Fruit fly (Drosophila melanogaster): ENCODE measurements around the gene PIG-Wa.

Gene PIG-Wa

dm6 chr2L:2420490-2420889, 37.5 kb downstream of the PIG-Wa start, which contains the start of gene CG9886:
Gene CG9886 (plus strand): TSS chr2L:2420830.
- no peak for TF ChIP-seq CG15710 (tag; optimal IDR thresholded peaks at IDR 0.05)
- TF ChIP-seq CG12605 (GFP tag; IDR thresholded peaks at IDR 0.05): no peak
- TF ChIP-seq rn (GFP tag; IDR thresholded peaks at IDR 0.05): no peak
- TF ChIP-seq CG10348 (GFP tag; IDR thresholded peaks at IDR 0.05): no peak
- no peak for TF ChIP-seq Snoo (tag; optimal IDR thresholded peaks at IDR 0.05)
- no peak for TF ChIP-seq gl (tag; optimal IDR thresholded peaks at IDR 0.05)
- peak; percentile 50 for TF ChIP-seq CG9948 (tag; optimal IDR thresholded peaks at IDR 0.05)
- peak; percentile 32; the same call in 1 of the 2 replicates for TF ChIP-seq CG32121 (GFP tag; IDR thresholded peaks at IDR 0.05)
- TF ChIP-seq EcR (GFP tag; optimal IDR thresholded peaks at IDR 0.05): no peak
- peak; percentile 32 for TF ChIP-seq CG34367 (tag; optimal IDR thresholded peaks at IDR 0.05)
- peak; percentile 56; the same call in 1 of the 2 replicates for TF ChIP-seq Ets98B (GFP tag; IDR thresholded peaks at IDR 0.05)
- TF ChIP-seq CG4496 (GFP tag; IDR thresholded peaks at IDR 0.05): peak; percentile 62; the same call in 2 of the 3 replicates
- peak; percentile 57 for TF ChIP-seq CG8159 (tag; optimal IDR thresholded peaks at IDR 0.05)
- no peak for TF ChIP-seq CG13204 (GFP tag; optimal IDR thresholded peaks at IDR 0.05)
- peak; percentile 43 for TF ChIP-seq Pif1B (GFP tag; optimal IDR thresholded peaks at IDR 0.05)
- TF ChIP-seq CG14655 (GFP tag; optimal IDR thresholded peaks at IDR 0.05): peak; percentile 37
- TF ChIP-seq D1 (tag; optimal IDR thresholded peaks at IDR 0.05): no peak
- no peak for TF ChIP-seq Pif1A (GFP tag; optimal IDR thresholded peaks at IDR 0.05)
- no peak for TF ChIP-seq CG17806 (tag; optimal IDR thresholded peaks at IDR 0.05)
- no peak for TF ChIP-seq fd96Ca (GFP tag; IDR thresholded peaks at IDR 0.05)
- peak; percentile 50 for TF ChIP-seq CG8301 (tag; optimal IDR thresholded peaks at IDR 0.05)

dm6 chr2L:2424497-2424896, 41.5 kb downstream of the PIG-Wa start, which contains the start of gene CG44139:
Gene CG44139 (plus strand): TSS chr2L:2424797.
- TF ChIP-seq CG13204 (GFP tag; optimal IDR thresholded peaks at IDR 0.05) (no peak), CG15710 (tag; optimal IDR thresholded peaks at IDR 0.05) (no peak), Pif1A (GFP tag; optimal IDR thresholded peaks at IDR 0.05) (no peak), CG4496 (GFP tag; IDR thresholded peaks at IDR 0.05) (no peak), CG17806 (tag; optimal IDR thresholded peaks at IDR 0.05) (no peak), CG8159 (tag; optimal IDR thresholded peaks at IDR 0.05) (no peak), CG32121 (GFP tag; IDR thresholded peaks at IDR 0.05) (no peak), CG34367 (tag; optimal IDR thresholded peaks at IDR 0.05) (no peak), CG9948 (tag; optimal IDR thresholded peaks at IDR 0.05) (no peak), CG10348 (GFP tag; IDR thresholded peaks at IDR 0.05) (no peak), D1 (tag; optimal IDR thresholded peaks at IDR 0.05) (no peak), Pif1B (GFP tag; optimal IDR thresholded peaks at IDR 0.05) (no peak), fd96Ca (GFP tag; IDR thresholded peaks at IDR 0.05) (no peak), CG14655 (GFP tag; optimal IDR thresholded peaks at IDR 0.05) (no peak), Ets98B (GFP tag; IDR thresholded peaks at IDR 0.05) (no peak), Snoo (tag; optimal IDR thresholded peaks at IDR 0.05) (no peak), CG12605 (GFP tag; IDR thresholded peaks at IDR 0.05) (no peak), CG8301 (tag; optimal IDR thresholded peaks at IDR 0.05) (no peak), EcR (GFP tag; optimal IDR thresholded peaks at IDR 0.05) (no peak), gl (tag; optimal IDR thresholded peaks at IDR 0.05) (no peak)

dm6 chr2L:2425652-2426192, 42.7 kb downstream of the PIG-Wa start:
- TF ChIP-seq CG13204 (GFP tag; optimal IDR thresholded peaks at IDR 0.05) (peak; percentile 61), CG17806 (tag; optimal IDR thresholded peaks at IDR 0.05) (no peak), EcR (GFP tag; optimal IDR thresholded peaks at IDR 0.05) (peak; percentile 66)

- peak; percentile 94 for TF ChIP-seq Ets98B (GFP tag; IDR thresholded peaks at IDR 0.05)
- peak; percentile 88 for TF ChIP-seq CG17806 (tag; optimal IDR thresholded peaks at IDR 0.05)
- peak; percentile 73 for TF ChIP-seq Pif1B (GFP tag; optimal IDR thresholded peaks at IDR 0.05)
- peak; percentile 75 for TF ChIP-seq rn (GFP tag; IDR thresholded peaks at IDR 0.05)
- TF ChIP-seq CG8301 (tag; optimal IDR thresholded peaks at IDR 0.05): peak; percentile 93
- TF ChIP-seq gl (tag; optimal IDR thresholded peaks at IDR 0.05): peak; percentile 61
- TF ChIP-seq CG8159 (tag; optimal IDR thresholded peaks at IDR 0.05): peak; percentile 79
- peak; percentile 95 for TF ChIP-seq CG4496 (GFP tag; IDR thresholded peaks at IDR 0.05)
- peak; percentile 78 for TF ChIP-seq CG15710 (tag; optimal IDR thresholded peaks at IDR 0.05)
- peak; percentile 17 for TF ChIP-seq CG13204 (GFP tag; optimal IDR thresholded peaks at IDR 0.05)
- TF ChIP-seq Pif1A (GFP tag; optimal IDR thresholded peaks at IDR 0.05): peak; percentile 87
- peak; percentile 91 for TF ChIP-seq CG32121 (GFP tag; IDR thresholded peaks at IDR 0.05)
- TF ChIP-seq D1 (tag; optimal IDR thresholded peaks at IDR 0.05): peak; percentile 50
- no peak for TF ChIP-seq EcR (GFP tag; optimal IDR thresholded peaks at IDR 0.05)
- TF ChIP-seq CG12605 (GFP tag; IDR thresholded peaks at IDR 0.05): peak; percentile 86
- peak; percentile 93 for TF ChIP-seq fd96Ca (GFP tag; IDR thresholded peaks at IDR 0.05)
- TF ChIP-seq CG9948 (tag; optimal IDR thresholded peaks at IDR 0.05): peak; percentile 84
- peak; percentile 82 for TF ChIP-seq CG34367 (tag; optimal IDR thresholded peaks at IDR 0.05)
- TF ChIP-seq Snoo (tag; optimal IDR thresholded peaks at IDR 0.05): no peak
- peak; percentile 94 for TF ChIP-seq CG14655 (GFP tag; optimal IDR thresholded peaks at IDR 0.05)
- peak; percentile 68 for TF ChIP-seq CG10348 (GFP tag; IDR thresholded peaks at IDR 0.05)
These were observed 43.6 kb downstream of the PIG-Wa start for dm6 chr2L:2426444-2427188.

- TF ChIP-seq CG8159 (tag; optimal IDR thresholded peaks at IDR 0.05) (no peak), CG8301 (tag; optimal IDR thresholded peaks at IDR 0.05) (peak; percentile 46), gl (tag; optimal IDR thresholded peaks at IDR 0.05) (no peak), CG4496 (GFP tag; IDR thresholded peaks at IDR 0.05) (no peak), CG15710 (tag; optimal IDR thresholded peaks at IDR 0.05) (no peak), CG14655 (GFP tag; optimal IDR thresholded peaks at IDR 0.05) (peak; percentile 41), EcR (GFP tag; optimal IDR thresholded peaks at IDR 0.05) (no peak), CG13204 (GFP tag; optimal IDR thresholded peaks at IDR 0.05) (no peak)
These were observed 44.6 kb downstream of the PIG-Wa start for dm6 chr2L:2427384-2428208.
